Worm (Caenorhabditis elegans): ENCODE data around the gene ptd-2.
A peak's percentile ranks its signal among the peaks of the same experiment; 100 is the strongest.

The ptd-2 gene

ce11 chrV:9293359-9293758, 43.3 kb downstream of the ptd-2 start (continued):
- TF ChIP-seq ztf-16 (tag; optimal IDR thresholded peaks at IDR 0.05) (no peak), K02D7.2 (tag; optimal IDR thresholded peaks at IDR 0.05) (no peak), npax-4 (tag; optimal IDR thresholded peaks at IDR 0.05) (no peak), ets-4 (tag; optimal IDR thresholded peaks at IDR 0.05) (no peak), fkh-10 (GFP tag; optimal IDR thresholded peaks at IDR 0.05) (no peak), ceh-14 (tag; optimal IDR thresholded peaks at IDR 0.05) (peak; percentile 34), madf-2 (tag; optimal IDR thresholded peaks at IDR 0.05) (no peak), elt-2 (tag; optimal IDR thresholded peaks at IDR 0.05) (no peak), ama-1 (optimal IDR thresholded peaks at IDR 0.05) (no peak), pax-1 (tag; optimal IDR thresholded peaks at IDR 0.05) (no peak), ceh-6 (GFP tag; optimal IDR thresholded peaks at IDR 0.05) (no peak), ceh-30 (tag; optimal IDR thresholded peaks at IDR 0.05) (no peak), unc-42 (tag; optimal IDR thresholded peaks at IDR 0.05) (peak; percentile 30), ceh-18 (tag; optimal IDR thresholded peaks at IDR 0.05) (no peak), unc-55 (GFP tag; optimal IDR thresholded peaks at IDR 0.05) (no peak), syd-9 (tag; optimal IDR thresholded peaks at IDR 0.05) (no peak), pag-3 (tag; optimal IDR thresholded peaks at IDR 0.05; ENCODE audit: borderline replicate concordance) (no peak), Y22D7AL.16 (tag; optimal IDR thresholded peaks at IDR 0.05) (no peak), F13H6.1 (tag; optimal IDR thresholded peaks at IDR 0.05) (no peak), zip-5 (tag; optimal IDR thresholded peaks at IDR 0.05) (no peak), pqm-1 (tag; optimal IDR thresholded peaks at IDR 0.05) (no peak), T23F11.4 (GFP tag; optimal IDR thresholded peaks at IDR 0.05) (no peak), eyg-1 (tag; optimal IDR thresholded peaks at IDR 0.05) (no peak), unc-3 (GFP tag; conservative IDR thresholded peaks at IDR 0.05) (no peak), unc-3 (tag; optimal IDR thresholded peaks at IDR 0.05) (no peak), ceh-24 (tag; optimal IDR thresholded peaks at IDR 0.05) (no peak), nhr-232 (tag; optimal IDR thresholded peaks at IDR 0.05) (peak; percentile 10), sox-4 (tag; optimal IDR thresholded peaks at IDR 0.05) (peak; percentile 9), hlh-6 (tag; optimal IDR thresholded peaks at IDR 0.05) (no peak), unc-86 (tag; optimal IDR thresholded peaks at IDR 0.05) (no peak), nfya-1 (tag; optimal IDR thresholded peaks at IDR 0.05) (no peak), nhr-11 (tag; optimal IDR thresholded peaks at IDR 0.05) (no peak), tbx-2 (tag; optimal IDR thresholded peaks at IDR 0.05) (peak; percentile 42), ceh-45 (GFP tag; IDR thresholded peaks at IDR 0.05) (no peak), che-1 (tag; optimal IDR thresholded peaks at IDR 0.05) (no peak), lim-6 (tag; optimal IDR thresholded peaks at IDR 0.05) (peak; percentile 16), pros-1 (tag; optimal IDR thresholded peaks at IDR 0.05) (no peak), gmeb-2 (tag; optimal IDR thresholded peaks at IDR 0.05) (no peak), ceh-31 (tag; optimal IDR thresholded peaks at IDR 0.05) (peak; percentile 17)

DNA sequence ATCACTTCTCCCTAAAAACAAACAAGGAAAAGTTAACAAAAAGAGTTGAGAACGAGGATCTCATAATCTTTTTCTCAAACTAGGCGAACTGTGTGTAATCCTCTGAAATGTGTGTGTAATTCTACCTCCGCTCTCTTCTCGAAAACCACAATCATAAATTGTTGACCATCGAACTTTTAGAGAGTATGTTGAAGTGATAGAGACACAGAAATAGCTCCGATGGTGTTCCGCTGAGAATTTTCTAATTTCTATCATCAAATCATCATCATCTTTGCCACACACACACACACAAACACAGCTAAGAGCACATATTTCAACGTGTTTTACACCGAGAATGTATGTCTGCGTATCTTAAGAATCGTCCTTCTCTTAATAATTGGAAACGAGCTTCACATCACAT, 45.5 kb downstream of the ptd-2 start:
- TF ChIP-seq pros-1 (tag; optimal IDR thresholded peaks at IDR 0.05): no peak
- peak; percentile 60 for TF ChIP-seq rnt-1 (tag; optimal IDR thresholded peaks at IDR 0.05)

DNA sequence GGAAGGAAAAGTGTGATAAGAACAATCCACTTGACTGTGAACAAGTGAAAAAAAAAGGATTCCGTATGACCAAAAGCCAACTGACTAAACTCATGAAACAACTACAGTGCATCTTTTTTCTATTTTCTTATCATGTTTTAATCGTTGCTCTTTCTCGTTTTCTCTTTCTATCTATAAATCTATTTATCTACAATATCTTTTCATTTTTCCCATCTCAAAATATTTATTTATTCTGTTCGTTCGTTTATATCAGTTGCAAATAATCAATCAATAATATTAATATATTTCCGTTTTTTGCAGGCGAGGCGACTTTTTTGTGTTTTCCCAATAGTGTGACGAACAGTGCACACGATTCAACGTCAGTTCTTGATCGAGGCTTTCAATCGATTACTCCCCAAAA, 47.3 kb downstream of the ptd-2 start, which contains the start of gene F44A2.5:
TSS of gene F44A2.5 (plus strand) at position 301 of the 400 bp plus-strand sequence.
- TF ChIP-seq C08G9.2 (tag; optimal IDR thresholded peaks at IDR 0.05) (no peak), ceh-22 (tag; optimal IDR thresholded peaks at IDR 0.05) (no peak), sox-2 (GFP tag; IDR thresholded peaks at IDR 0.05) (no peak)
